Worm (Caenorhabditis elegans) whole organism, midembryonic: ENCODE measurements around the gene M88.4.

Source experiments
- cog-1 ChIP-seq: sonication (generic microtip); optimal IDR thresholded peaks from 2 replicates; lab custom pipeline; 2016; ENCODE audit warnings: missing genetic modification characterization, missing compliant biosample characterization
- flt-1 ChIP-seq: fragments of 200-800 bp; sonication (Bioruptor generic); IDR thresholded peaks from 2 replicates; pipeline ENCODE4 v1.3.6; 2022; ENCODE audit warnings: missing genetic modification characterization, missing compliant biosample characterization
- ref-1 ChIP-seq: fragments of 200-800 bp; sonication (Bioruptor generic); conservative IDR thresholded peaks from 2 replicates; pipeline ENCODE4 v1.3.6; 2022; ENCODE audit warnings: missing genetic modification reagents, missing genetic modification characterization, missing compliant biosample characterization

DNA sequence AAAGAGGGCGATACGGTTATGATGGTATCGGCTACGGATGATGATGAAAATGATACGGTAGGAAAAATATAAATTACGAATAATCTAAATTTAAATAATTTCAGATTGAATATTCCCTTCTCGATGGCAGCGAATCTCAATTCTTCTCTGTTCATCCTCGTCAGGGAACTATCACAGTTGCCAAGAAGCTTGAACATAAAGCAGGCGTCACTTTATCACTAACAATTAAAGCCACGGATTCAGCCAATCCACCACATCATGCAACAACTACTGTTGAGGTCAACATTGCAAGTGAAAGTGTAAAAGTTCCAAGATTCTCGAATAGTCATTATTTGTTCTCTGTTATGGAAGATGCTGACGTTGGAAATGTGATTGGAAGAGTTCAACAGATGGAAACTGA is 17.9 kb upstream of the M88.4 start:
- no peak for TF ChIP-seq flt-1
- TF ChIP-seq ref-1: no peak
- no peak for TF ChIP-seq cog-1 (tag; lab: Kevin White, UChicago)
